Worm (Caenorhabditis elegans): Measurements from ENCODE around the gene C23G10.11.

Gene C23G10.11

ce11 chrIII:6207881-6208280 is 7.5 kb downstream of the C23G10.11 start, which contains the start of gene C23G10.2 (continued):
- TF ChIP-seq nhr-6 (tag; optimal IDR thresholded peaks at IDR 0.05) (no peak), fkh-10 (GFP tag; optimal IDR thresholded peaks at IDR 0.05) (no peak), hlh-30 (tag; optimal IDR thresholded peaks at IDR 0.05; ENCODE audit: insufficient read depth) (no peak), T26A8.4 (GFP tag; IDR thresholded peaks at IDR 0.05) (0 out of 2 replicates have a peak, but pooled peaks have one; percentile 7), lin-15B (tag; optimal IDR thresholded peaks at IDR 0.05) (no peak), mep-1 (tag; optimal IDR thresholded peaks at IDR 0.05) (no peak), mxl-3 (GFP tag; optimal IDR thresholded peaks at IDR 0.05) (peak; percentile 24), dpl-1 (GFP tag; optimal IDR thresholded peaks at IDR 0.05) (no peak), hif-1 (tag; optimal IDR thresholded peaks at IDR 0.05) (no peak), arid-1 (GFP tag; conservative IDR thresholded peaks at IDR 0.05) (0 out of 2 replicates have a peak, but pooled peaks have one; percentile 16), nhr-237 (tag; optimal IDR thresholded peaks at IDR 0.05) (no peak), sdz-12 (GFP tag; optimal IDR thresholded peaks at IDR 0.05) (no peak), nhr-42 (GFP tag; IDR thresholded peaks at IDR 0.05) (no peak), daf-12 (tag; optimal IDR thresholded peaks at IDR 0.05) (no peak), skn-1 (tag; optimal IDR thresholded peaks at IDR 0.05) (no peak), aha-1 (tag) (no peak), mes-2 (tag; optimal IDR thresholded peaks at IDR 0.05; ENCODE audit: poor library complexity, severe bottlenecking) (peak; percentile 24), zip-11 (GFP tag; IDR thresholded peaks at IDR 0.05) (no peak), jun-1 (tag; optimal IDR thresholded peaks at IDR 0.05) (no peak), lin-29 (GFP tag; IDR thresholded peaks at IDR 0.05) (no peak), zip-2 (tag; optimal IDR thresholded peaks at IDR 0.05) (no peak), zfp-2 (tag; optimal IDR thresholded peaks at IDR 0.05) (no peak), ceh-28 (tag; optimal IDR thresholded peaks at IDR 0.05) (no peak), duxl-1 (tag; optimal IDR thresholded peaks at IDR 0.05; ENCODE audit: poor library complexity) (no peak), unc-62 (GFP tag; optimal IDR thresholded peaks at IDR 0.05 in 1 of 2) (no peak), unc-62 (tag; optimal IDR thresholded peaks at IDR 0.05) (no peak), nhr-111 (GFP tag; optimal IDR thresholded peaks at IDR 0.05) (no peak), F26F4.8 (GFP tag; conservative IDR thresholded peaks at IDR 0.05) (no peak), ztf-7 (tag; optimal IDR thresholded peaks at IDR 0.05) (no peak), ama-1 (optimal IDR thresholded peaks at IDR 0.05) (peak; percentile 78), fos-1 (tag; optimal IDR thresholded peaks at IDR 0.05) (no peak), lir-3 (tag; optimal IDR thresholded peaks at IDR 0.05) (no peak), hmg-1.1 (GFP tag; IDR thresholded peaks at IDR 0.05) (no peak), daf-16 (GFP tag; optimal IDR thresholded peaks at IDR 0.05) (no peak), daf-16 (tag; optimal IDR thresholded peaks at IDR 0.05) (no peak), ceh-82 (tag; optimal IDR thresholded peaks at IDR 0.05) (no peak), rbr-2 (tag; optimal IDR thresholded peaks at IDR 0.05) (no peak), vab-7 (GFP tag; IDR thresholded peaks at IDR 0.05) (peak; percentile 4; the same call in 1 of the 2 replicates), hlh-11 (tag; optimal IDR thresholded peaks at IDR 0.05) (no peak), ztf-11 (tag; optimal IDR thresholded peaks at IDR 0.05) (no peak), F44E2.7 (GFP tag; IDR thresholded peaks at IDR 0.05) (0 out of 2 replicates have a peak, but pooled peaks have one; percentile 7), R02D3.7 (tag; optimal IDR thresholded peaks at IDR 0.05) (no peak), madf-9 (GFP tag; conservative IDR thresholded peaks at IDR 0.05) (no peak), T20F7.1 (GFP tag; optimal IDR thresholded peaks at IDR 0.05) (no peak), F10B5.3 (tag; optimal IDR thresholded peaks at IDR 0.05) (no peak), ceh-20 (GFP tag; IDR thresholded peaks at IDR 0.05) (no peak), ceh-32 (tag; optimal IDR thresholded peaks at IDR 0.05; ENCODE audit: poor library complexity) (no peak), pha-4 (GFP tag; IDR thresholded peaks at IDR 0.05) (no peak; the same call in 1 of the 2 replicates), pha-4 (tag; optimal IDR thresholded peaks at IDR 0.05) (no peak), egl-27 (tag; optimal IDR thresholded peaks at IDR 0.05) (no peak), snpc-4 (tag; optimal IDR thresholded peaks at IDR 0.05) (no peak), F49E8.2 (tag; optimal IDR thresholded peaks at IDR 0.05; ENCODE audit: borderline replicate concordance) (peak; percentile 43), Y5F2A.4 (GFP tag; optimal IDR thresholded peaks at IDR 0.05) (no peak)
